Worm (Caenorhabditis elegans): ENCODE measurements around the gene pudl-1.

DNA sequence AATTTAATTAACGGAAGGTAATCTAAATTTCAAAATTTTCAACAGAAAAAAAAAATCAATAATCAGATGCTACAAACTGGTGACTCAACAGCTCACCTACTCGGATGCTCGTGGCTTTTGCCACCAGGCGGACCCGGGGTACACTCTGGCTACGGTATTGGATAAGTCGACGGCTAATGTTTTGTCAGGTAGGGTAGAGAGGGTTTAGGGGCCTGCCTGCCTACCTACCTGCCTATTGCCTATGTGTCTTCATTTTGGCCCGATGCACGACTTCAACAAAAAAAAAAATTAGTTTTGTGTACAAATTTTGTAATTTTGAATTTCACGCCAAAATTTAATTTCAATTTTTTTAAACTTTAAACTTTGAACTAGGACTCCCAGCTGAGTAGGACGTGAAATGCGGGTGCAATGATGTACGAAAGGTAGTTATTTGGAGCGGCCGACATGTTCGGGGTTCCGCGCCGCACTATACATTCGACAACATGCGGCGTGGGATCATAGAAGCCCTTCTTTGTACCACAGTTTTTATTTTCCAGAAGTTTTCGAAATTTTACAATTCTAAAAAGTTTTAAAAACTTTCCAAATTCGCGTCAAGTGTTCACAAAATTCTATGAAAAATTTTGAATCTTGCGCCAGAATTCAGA, 7.1 kb upstream of the pudl-1 start:
- TF ChIP-seq mdl-1 (tag; optimal IDR thresholded peaks at IDR 0.05) (no peak), nhr-76 (tag; optimal IDR thresholded peaks at IDR 0.05) (no peak), ceh-28 (tag; optimal IDR thresholded peaks at IDR 0.05) (peak; percentile 20), duxl-1 (tag; optimal IDR thresholded peaks at IDR 0.05; ENCODE audit: poor library complexity) (no peak)
